Fruit fly (Drosophila melanogaster) S2 (cell line): ENCODE results near the gene Rala.

Source experiments
- CG8478 ChIP-seq: fragments of >200 bp; optimal IDR thresholded peaks from 2 replicates; lab custom pipeline; 2018
- CTCF ChIP-seq, 2 experiments: fragments of >200 bp; optimal IDR thresholded peaks; 2 replicates each; lab custom pipeline; 2018

- TF ChIP-seq CTCF (optimal IDR thresholded peaks at IDR 0.05; lab: Kevin White, UChicago): no peak
- TF ChIP-seq CG8478 (lab: Kevin White, UChicago): no peak
Observed at dm6 chrX:3745264-3745564, 25.8 kb upstream of the Rala start.
